Worm (Caenorhabditis elegans) whole organism, young adult: ENCODE data around the gene Y43F8A.2.

Source experiments
- Y67H2A.10 ChIP-seq: fragments of 200-800 bp; sonication (Bioruptor generic); conservative IDR thresholded peaks from 2 replicates; pipeline ENCODE4 v1.3.6; 2022; ENCODE audit warnings: missing genetic modification reagents, missing genetic modification characterization, missing compliant biosample characterization
- bed-2 ChIP-seq: fragments of 200-800 bp; sonication (Bioruptor generic); IDR thresholded peaks from 2 replicates; pipeline ENCODE4 v1.3.6; 2022; ENCODE audit warnings: missing genetic modification reagents, missing genetic modification characterization, missing compliant biosample characterization
- ceh-100 ChIP-seq: fragments of 200-800 bp; sonication (Bioruptor generic); IDR thresholded peaks from 2 replicates; pipeline ENCODE4 v1.3.6; 2022; ENCODE audit warnings: missing genetic modification reagents, missing genetic modification characterization, missing compliant biosample characterization
- efl-1 ChIP-seq: fragments of 150-350 bp; optimal IDR thresholded peaks from 2 replicates; lab custom pipeline; 2014; ENCODE audit warnings: missing biosample characterization, missing genetic modification reagents, missing genetic modification characterization
- madf-6 ChIP-seq: fragments of 200-800 bp; sonication (Bioruptor generic); IDR thresholded peaks from 2 replicates; pipeline ENCODE4 v1.3.6; 2022; ENCODE audit warnings: missing genetic modification reagents, missing genetic modification characterization, missing compliant biosample characterization
- nfya-1 ChIP-seq: sonication (generic microtip); optimal IDR thresholded peaks from 2 replicates; lab custom pipeline; 2017; ENCODE audit warnings: antibody characterized with exemption, missing compliant biosample characterization, missing genetic modification characterization, borderline replicate concordance; ENCODE audit not compliant: insufficient read depth
- nfya-2 ChIP-seq: fragments of 200-800 bp; sonication (Bioruptor generic); IDR thresholded peaks from 2 replicates; pipeline ENCODE4 v1.3.6; 2022; ENCODE audit warnings: missing genetic modification reagents, missing genetic modification characterization, missing compliant biosample characterization
- rcor-1 ChIP-seq: fragments of 200-800 bp; sonication (Bioruptor generic); IDR thresholded peaks from 2 replicates; pipeline ENCODE4 v1.3.6; 2022; ENCODE audit warnings: missing genetic modification reagents, missing genetic modification characterization, missing compliant biosample characterization
- tlf-1 ChIP-seq: fragments of 200-800 bp; sonication (Bioruptor generic); optimal IDR thresholded peaks from 2 replicates; lab custom pipeline; 2018; ENCODE audit warnings: mild to moderate bottlenecking, missing genetic modification characterization, missing compliant biosample characterization
- unc-130 ChIP-seq: sonication (generic microtip); optimal IDR thresholded peaks from 2 replicates; lab custom pipeline; 2016; ENCODE audit warnings: missing genetic modification reagents, missing genetic modification characterization, missing compliant biosample characterization

DNA sequence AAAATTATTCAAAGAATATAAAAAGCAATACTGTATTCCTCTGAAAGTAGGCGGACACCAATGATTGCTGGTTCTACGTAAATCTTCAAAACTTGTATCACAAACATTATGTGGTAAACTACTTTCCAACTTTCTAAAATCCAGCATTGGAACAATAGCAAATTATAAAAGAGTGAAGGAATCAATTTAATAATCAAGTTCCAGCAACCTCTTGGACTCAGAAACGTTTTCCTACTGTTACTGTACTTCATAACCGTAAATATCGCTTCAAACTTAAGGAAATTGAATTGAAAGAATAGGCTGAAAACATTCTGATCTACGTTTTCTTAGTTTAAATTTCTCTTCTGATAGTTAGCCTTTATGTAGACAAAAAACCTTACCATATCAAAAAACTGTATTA, 32.3 kb downstream of the Y43F8A.2 start:
- no peak for TF ChIP-seq bed-2 (GFP tag; lab: Robert Waterston, UW)
- no peak for TF ChIP-seq nfya-1
- no peak for TF ChIP-seq nfya-2 (GFP tag; lab: Robert Waterston, UW)
- TF ChIP-seq Y67H2A.10 (GFP tag; lab: Robert Waterston, UW), result no peak
- TF ChIP-seq unc-130 (GFP tag; lab: Kevin White, UChicago), result no peak
- TF ChIP-seq rcor-1 (GFP tag; lab: Robert Waterston, UW), result no peak
- no peak for TF ChIP-seq efl-1 (GFP tag; lab: Kevin White, UChicago)
- TF ChIP-seq madf-6, result no peak
- no peak for TF ChIP-seq tlf-1 (GFP tag; lab: Kevin White, UChicago)
- TF ChIP-seq ceh-100 (GFP tag; lab: Robert Waterston, UW), result no peak
